Worm (Caenorhabditis elegans): ENCODE results near the gene Y43F8B.18.

Gene Y43F8B.18

DNA sequence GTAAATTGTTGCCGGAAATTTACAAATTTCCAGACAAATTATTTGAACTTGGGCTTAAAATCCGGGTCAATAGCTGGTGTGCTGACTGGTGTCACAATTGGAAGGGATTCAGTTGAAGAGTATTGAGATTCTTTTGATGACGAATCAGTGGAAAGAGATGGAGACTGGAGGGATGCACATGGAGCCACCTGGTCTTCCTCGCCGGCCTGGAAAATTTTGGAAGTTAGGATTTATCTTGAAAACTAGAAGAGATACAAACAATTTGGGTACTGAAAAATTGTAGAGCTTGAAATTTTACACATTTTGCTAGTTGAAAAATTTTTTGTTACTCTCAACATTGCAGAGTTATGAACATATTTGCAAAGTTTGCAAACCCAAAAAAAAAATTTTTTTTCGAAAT is 34.3 kb downstream of the Y43F8B.18 start (continued):
- TF ChIP-seq F49E8.2 (tag; optimal IDR thresholded peaks at IDR 0.05; ENCODE audit: borderline replicate concordance), result no peak
- no peak for TF ChIP-seq mep-1 (tag; optimal IDR thresholded peaks at IDR 0.05)
- no peak for TF ChIP-seq lsy-2 (tag; optimal IDR thresholded peaks at IDR 0.05)
- no peak for TF ChIP-seq nhr-6 (tag; optimal IDR thresholded peaks at IDR 0.05)
- TF ChIP-seq arid-1 (GFP tag; conservative IDR thresholded peaks at IDR 0.05), result peak; percentile 50; the same call in 1 of the 2 replicates
- peak; percentile 67 for TF ChIP-seq egl-43 (GFP tag; IDR thresholded peaks at IDR 0.05)
- TF ChIP-seq skn-1 (tag; optimal IDR thresholded peaks at IDR 0.05), result no peak
- 0 out of 2 replicates have a peak, but pooled peaks have one; percentile 33 for TF ChIP-seq madf-9 (GFP tag; conservative IDR thresholded peaks at IDR 0.05)
- peak; percentile 49; the same call in 1 of the 2 replicates for TF ChIP-seq nhr-41 (GFP tag; IDR thresholded peaks at IDR 0.05)
- TF ChIP-seq nhr-42 (GFP tag; IDR thresholded peaks at IDR 0.05), result no peak
- TF ChIP-seq ceh-82 (tag; optimal IDR thresholded peaks at IDR 0.05), result no peak
- no peak for TF ChIP-seq daf-12 (tag; optimal IDR thresholded peaks at IDR 0.05)
- TF ChIP-seq nhr-28 (tag; optimal IDR thresholded peaks at IDR 0.05), result no peak
- TF ChIP-seq dmd-9 (GFP tag; IDR thresholded peaks at IDR 0.05), result no peak
- TF ChIP-seq dpl-1 (GFP tag; optimal IDR thresholded peaks at IDR 0.05), result no peak
- no peak for TF ChIP-seq php-3 (GFP tag; IDR thresholded peaks at IDR 0.05)
- no peak for TF ChIP-seq lin-38 (GFP tag; IDR thresholded peaks at IDR 0.05)
- TF ChIP-seq Y48G9A.11 (GFP tag; IDR thresholded peaks at IDR 0.05), result peak; percentile 61; the same call in 1 of the 2 replicates
- no peak for TF ChIP-seq nhr-76 (tag; optimal IDR thresholded peaks at IDR 0.05)
- TF ChIP-seq lin-15B (tag; optimal IDR thresholded peaks at IDR 0.05), result no peak
- TF ChIP-seq mdl-1 (tag; optimal IDR thresholded peaks at IDR 0.05), result no peak
- TF ChIP-seq ZK337.2 (GFP tag; IDR thresholded peaks at IDR 0.05), result 0 out of 2 replicates have a peak, but pooled peaks have one; percentile 4
- peak; percentile 72; the same call in 1 of the 2 replicates for TF ChIP-seq lin-29 (GFP tag; IDR thresholded peaks at IDR 0.05)
- TF ChIP-seq nhr-11 (tag; optimal IDR thresholded peaks at IDR 0.05), result no peak
- peak; percentile 36; the same call in 1 of the 2 replicates for TF ChIP-seq vab-7 (GFP tag; IDR thresholded peaks at IDR 0.05)
- TF ChIP-seq aha-1 (tag), result no peak
- TF ChIP-seq Y5F2A.4 (GFP tag; optimal IDR thresholded peaks at IDR 0.05), result peak; percentile 51
- TF ChIP-seq lir-3 (tag; optimal IDR thresholded peaks at IDR 0.05), result no peak
- TF ChIP-seq dmd-6 (GFP tag; IDR thresholded peaks at IDR 0.05), result no peak
- TF ChIP-seq pha-4 (GFP tag; IDR thresholded peaks at IDR 0.05), result no peak
- no peak for TF ChIP-seq pha-4 (tag; optimal IDR thresholded peaks at IDR 0.05)
- TF ChIP-seq hlh-11 (tag; optimal IDR thresholded peaks at IDR 0.05), result no peak
- TF ChIP-seq cey-2 (tag; optimal IDR thresholded peaks at IDR 0.05; ENCODE audit: borderline replicate concordance, insufficient read depth), result no peak
- no peak for TF ChIP-seq saeg-2 (GFP tag; IDR thresholded peaks at IDR 0.05)
- TF ChIP-seq tag-97 (GFP tag; IDR thresholded peaks at IDR 0.05), result no peak
- no peak for TF ChIP-seq hlh-30 (tag; optimal IDR thresholded peaks at IDR 0.05; ENCODE audit: insufficient read depth)
- TF ChIP-seq spr-3 (GFP tag; optimal IDR thresholded peaks at IDR 0.05), result peak; percentile 27
- TF ChIP-seq spr-1 (tag; optimal IDR thresholded peaks at IDR 0.05), result no peak
- TF ChIP-seq nhr-25 (tag; optimal IDR thresholded peaks at IDR 0.05; ENCODE audit: borderline replicate concordance, insufficient read depth), result no peak
- no peak for TF ChIP-seq zip-2 (tag; optimal IDR thresholded peaks at IDR 0.05)
- TF ChIP-seq zfp-3 (GFP tag; conservative IDR thresholded peaks at IDR 0.05), result 0 out of 2 replicates have a peak, but pooled peaks have one; percentile 23
- TF ChIP-seq nhr-111 (GFP tag; optimal IDR thresholded peaks at IDR 0.05), result no peak
- 0 out of 2 replicates have a peak, but pooled peaks have one; percentile 53 for TF ChIP-seq lim-7 (GFP tag; IDR thresholded peaks at IDR 0.05)
- no peak for TF ChIP-seq ceh-32 (tag; optimal IDR thresholded peaks at IDR 0.05; ENCODE audit: poor library complexity)
- TF ChIP-seq F44E2.7 (GFP tag; IDR thresholded peaks at IDR 0.05), result no peak
- TF ChIP-seq tra-1 (GFP tag; IDR thresholded peaks at IDR 0.05), result 0 out of 2 replicates have a peak, but pooled peaks have one; percentile 23
- TF ChIP-seq unc-62 (GFP tag; optimal IDR thresholded peaks at IDR 0.05 in 1 of 2), result no peak
- TF ChIP-seq unc-62 (tag; optimal IDR thresholded peaks at IDR 0.05), result no peak
- no peak for TF ChIP-seq zag-1 (tag; optimal IDR thresholded peaks at IDR 0.05)
- TF ChIP-seq madf-5 (GFP tag; IDR thresholded peaks at IDR 0.05), result no peak
- no peak for TF ChIP-seq ztf-11 (tag; optimal IDR thresholded peaks at IDR 0.05)

Data from whole organism, L4 larva.